Worm (Caenorhabditis elegans) whole organism, young adult: Measurements from ENCODE around the gene ZC239.22.

ENCODE experiments used
- B0035.1 ChIP-seq: sonication (generic microtip); optimal IDR thresholded peaks from 2 replicates; lab custom pipeline; 2016; ENCODE audit warnings: missing genetic modification characterization, mild to moderate bottlenecking, missing compliant biosample characterization, missing genotype, missing genetic modification reagents
- C17E4.6 ChIP-seq: fragments of 200-800 bp; sonication (Bioruptor generic); IDR thresholded peaks from 2 replicates; pipeline ENCODE4 v1.3.6; 2022; ENCODE audit warnings: missing genetic modification reagents, missing genetic modification characterization, missing compliant biosample characterization
- D2030.7 ChIP-seq: fragments of 200-800 bp; sonication (Bioruptor generic); IDR thresholded peaks from 2 replicates; pipeline ENCODE4 v1.3.6; 2022; ENCODE audit warnings: missing genetic modification reagents, missing genetic modification characterization, missing compliant biosample characterization
- F22D6.2 ChIP-seq: sonication (generic microtip); optimal IDR thresholded peaks from 2 replicates; lab custom pipeline; 2016; ENCODE audit warnings: mild to moderate bottlenecking, missing genetic modification characterization, missing compliant biosample characterization
- F23B12.7 ChIP-seq: sonication (generic microtip); optimal IDR thresholded peaks from 2 replicates; lab custom pipeline; 2017; ENCODE audit warnings: missing genetic modification characterization, mild to moderate bottlenecking, missing compliant biosample characterization, antibody characterized with exemption, moderate library complexity; ENCODE audit not compliant: insufficient read depth
- F33H1.4 ChIP-seq: fragments of 200-800 bp; sonication (Bioruptor generic); IDR thresholded peaks from 2 replicates; pipeline ENCODE4 v1.3.6; 2022; ENCODE audit warnings: missing genetic modification reagents, missing genetic modification characterization, missing compliant biosample characterization
- Y53G8AR.9 ChIP-seq: fragments of 200-800 bp; sonication (Bioruptor generic); conservative IDR thresholded peaks from 2 replicates; pipeline ENCODE4 v1.3.6; 2022; ENCODE audit warnings: missing genetic modification reagents, missing genetic modification characterization, missing compliant biosample characterization
- Y56A3A.18 ChIP-seq: fragments of 200-800 bp; sonication (Bioruptor generic); IDR thresholded peaks from 2 replicates; pipeline ENCODE4 v1.3.6; 2022; ENCODE audit warnings: missing genetic modification reagents, missing genetic modification characterization, missing compliant biosample characterization
- ZK185.1 ChIP-seq: sonication (generic microtip); optimal IDR thresholded peaks from 2 replicates; lab custom pipeline; 2016; ENCODE audit warnings: mild to moderate bottlenecking, missing genetic modification characterization, missing compliant biosample characterization; ENCODE audit not compliant: poor library complexity, severe bottlenecking
- akir-1 ChIP-seq: fragments of 200-800 bp; sonication (Bioruptor generic); optimal IDR thresholded peaks from 2 replicates; lab custom pipeline; 2018; ENCODE audit warnings: mild to moderate bottlenecking, missing genetic modification characterization, moderate library complexity, missing compliant biosample characterization
- ama-1 ChIP-seq, 3 experiments: fragments of 150-350 bp in 1 of 3; sonication (generic microtip) in 2 of 3; optimal IDR thresholded peaks; 2 replicates each; lab custom pipeline; 2014 to 2018; ENCODE audit warnings: missing biosample characterization in 2 of 3, missing genetic modification characterization in 2 of 3, missing genetic modification reagents in 2 of 3
- aptf-3 ChIP-seq: fragments of 200-800 bp; sonication (Bioruptor generic); IDR thresholded peaks from 2 replicates; pipeline ENCODE4 v1.3.6; 2022; ENCODE audit warnings: missing genetic modification characterization, missing compliant biosample characterization
- bed-1 ChIP-seq: fragments of 200-800 bp; sonication (Bioruptor generic); IDR thresholded peaks from 2 replicates; pipeline ENCODE4 v1.3.6; 2022; ENCODE audit warnings: missing genetic modification reagents, missing genetic modification characterization, missing compliant biosample characterization
- ceh-40 ChIP-seq: fragments of 200-800 bp; sonication (Bioruptor generic); IDR thresholded peaks from 2 replicates; pipeline ENCODE4 v1.3.6; 2022; ENCODE audit warnings: missing genetic modification characterization, missing compliant biosample characterization
- egl-18 ChIP-seq: fragments of 200-800 bp; sonication (Bioruptor generic); IDR thresholded peaks from 2 replicates; pipeline ENCODE4 v1.3.6; 2022; ENCODE audit warnings: missing genetic modification reagents, missing genetic modification characterization, missing compliant biosample characterization
- egl-44 ChIP-seq: fragments of 200-800 bp; sonication (Bioruptor generic); IDR thresholded peaks from 2 replicates; pipeline ENCODE4 v1.3.6; 2022; ENCODE audit warnings: missing genetic modification reagents, missing genetic modification characterization, missing compliant biosample characterization
- egrh-3 ChIP-seq: fragments of 200-800 bp; sonication (Bioruptor generic); IDR thresholded peaks from 2 replicates; pipeline ENCODE4 v1.3.6; 2022; ENCODE audit warnings: missing genetic modification reagents, missing genetic modification characterization, missing compliant biosample characterization
- ekl-4 ChIP-seq: fragments of 200-800 bp; sonication (Bioruptor generic); IDR thresholded peaks from 2 replicates; pipeline ENCODE4 v1.3.6; 2022; ENCODE audit warnings: missing genetic modification reagents, missing genetic modification characterization, missing compliant biosample characterization
- ets-4 ChIP-seq: fragments of 200-800 bp; sonication (Bioruptor generic); optimal IDR thresholded peaks from 2 replicates; lab custom pipeline; 2018; ENCODE audit warnings: mild to moderate bottlenecking, missing genetic modification characterization, missing compliant biosample characterization
- hlh-12 ChIP-seq: sonication (generic microtip); optimal IDR thresholded peaks from 2 replicates; lab custom pipeline; 2016; ENCODE audit warnings: missing genetic modification characterization, missing compliant biosample characterization
- lag-1 ChIP-seq: fragments of 200-800 bp; sonication (Bioruptor generic); IDR thresholded peaks from 2 replicates; pipeline ENCODE4 v1.3.6; 2022; ENCODE audit warnings: missing genetic modification reagents, missing genetic modification characterization, missing compliant biosample characterization
- lsl-1 ChIP-seq: fragments of 200-800 bp; sonication (Bioruptor generic); optimal IDR thresholded peaks from 2 replicates; lab custom pipeline; 2018; ENCODE audit warnings: mild to moderate bottlenecking, missing genetic modification characterization, moderate library complexity, missing compliant biosample characterization
- nfya-1 ChIP-seq: sonication (generic microtip); optimal IDR thresholded peaks from 2 replicates; lab custom pipeline; 2017; ENCODE audit warnings: antibody characterized with exemption, missing compliant biosample characterization, missing genetic modification characterization, borderline replicate concordance; ENCODE audit not compliant: insufficient read depth
- nhr-120 ChIP-seq: fragments of 200-800 bp; sonication (Bioruptor generic); IDR thresholded peaks from 2 replicates; pipeline ENCODE4 v1.3.6; 2022; ENCODE audit warnings: missing genetic modification characterization, missing compliant biosample characterization
- nhr-27 ChIP-seq: fragments of 200-800 bp; sonication (Bioruptor generic); optimal IDR thresholded peaks from 2 replicates; lab custom pipeline; 2018; ENCODE audit warnings: mild to moderate bottlenecking, missing genetic modification characterization, moderate library complexity, missing compliant biosample characterization
- nhr-80 ChIP-seq: sonication (generic microtip); optimal IDR thresholded peaks from 2 replicates; lab custom pipeline; 2016; ENCODE audit warnings: missing genetic modification characterization, missing compliant biosample characterization
- rpc-1 ChIP-seq, 2 experiments: fragments of 150-350 bp in 1 of 2; sonication (generic microtip) in 1 of 2; optimal IDR thresholded peaks; 2 replicates each; lab custom pipeline; 2014 to 2018; ENCODE audit warnings: missing biosample characterization in 1 of 2, missing genetic modification characterization in 1 of 2, missing genetic modification reagents in 1 of 2, missing genotype in 1 of 2
- sea-2 ChIP-seq: fragments of 200-800 bp; sonication (Bioruptor generic); IDR thresholded peaks from 2 replicates; pipeline ENCODE4 v1.3.6; 2022; ENCODE audit warnings: missing genetic modification characterization, missing compliant biosample characterization
- tbp1 ChIP-seq: fragments of 200-800 bp; sonication (Bioruptor generic); optimal IDR thresholded peaks from 2 replicates; lab custom pipeline; 2018; ENCODE audit warnings: mild to moderate bottlenecking, missing genetic modification characterization, missing compliant biosample characterization
- tbx-9 ChIP-seq: sonication (generic microtip); optimal IDR thresholded peaks from 2 replicates; lab custom pipeline; 2016; ENCODE audit warnings: borderline replicate concordance, missing genetic modification characterization, inconsistent platforms, missing compliant biosample characterization
- tlf-1 ChIP-seq: fragments of 200-800 bp; sonication (Bioruptor generic); optimal IDR thresholded peaks from 2 replicates; lab custom pipeline; 2018; ENCODE audit warnings: mild to moderate bottlenecking, missing genetic modification characterization, missing compliant biosample characterization
- unc-130 ChIP-seq: sonication (generic microtip); optimal IDR thresholded peaks from 2 replicates; lab custom pipeline; 2016; ENCODE audit warnings: missing genetic modification reagents, missing genetic modification characterization, missing compliant biosample characterization
- unc-62 ChIP-seq: fragments of 150-350 bp; optimal IDR thresholded peaks from 2 replicates; lab custom pipeline; 2014; ENCODE audit warnings: missing biosample characterization, missing genetic modification reagents, missing genetic modification characterization
- ztf-22 ChIP-seq: fragments of 200-800 bp; sonication (Bioruptor generic); optimal IDR thresholded peaks from 2 replicates; lab custom pipeline; 2018; ENCODE audit warnings: mild to moderate bottlenecking, missing genetic modification characterization, moderate library complexity, missing compliant biosample characterization
- ztf-25 ChIP-seq: fragments of 200-800 bp; sonication (Bioruptor generic); IDR thresholded peaks from 2 replicates; pipeline ENCODE4 v1.3.6; 2022; ENCODE audit warnings: missing genetic modification reagents, missing genetic modification characterization, missing compliant biosample characterization
- ztf-26 ChIP-seq: sonication (generic microtip); optimal IDR thresholded peaks from 2 replicates; lab custom pipeline; 2017; ENCODE audit warnings: missing genetic modification characterization, missing compliant biosample characterization
- ztf-6 ChIP-seq: fragments of 200-800 bp; sonication (Bioruptor generic); IDR thresholded peaks from 2 replicates; pipeline ENCODE4 v1.3.6; 2022; ENCODE audit warnings: missing genetic modification reagents, missing genetic modification characterization, missing compliant biosample characterization

ZC239.22 gene

DNA sequence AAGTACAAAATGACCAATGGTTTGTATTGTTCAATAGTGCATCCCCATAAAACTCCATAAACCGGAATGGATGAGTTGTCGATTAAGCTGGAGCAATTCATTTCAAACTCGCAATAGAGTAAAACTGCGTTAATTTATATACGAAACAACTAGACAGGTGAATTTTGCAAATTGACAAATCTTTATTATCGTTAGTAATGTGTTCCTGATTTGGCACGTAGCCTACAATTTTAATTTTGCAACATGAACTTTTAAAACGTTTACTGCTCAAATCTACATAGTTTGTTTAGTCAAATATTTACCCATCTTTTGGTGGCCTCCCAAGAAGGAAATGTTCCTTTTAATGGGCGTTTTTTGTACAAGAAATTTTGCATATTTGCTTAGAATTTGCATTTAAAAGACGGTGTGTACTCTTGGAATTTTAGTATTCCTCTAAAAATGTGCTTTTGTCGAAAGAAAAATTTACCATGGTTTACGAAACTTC, 16.5 kb upstream of the ZC239.22 start, which contains the start of the genes srz-67 and C17F4.11:
TSS of gene srz-67 (minus strand) at position 101 of the 484 bp plus-strand sequence.
TSS of gene C17F4.11 (plus strand) at position 434 of the 484 bp plus-strand sequence.
- TF ChIP-seq Y56A3A.18 = no peak
- no peak for TF ChIP-seq tbp1 (GFP tag; lab: Kevin White, UChicago)
- TF ChIP-seq rpc-1 (optimal IDR thresholded peaks at IDR 0.05; lab: Kevin White, UChicago) = no peak
- TF ChIP-seq rpc-1 (tag; optimal IDR thresholded peaks at IDR 0.05; lab: Kevin White, UChicago) = no peak
- TF ChIP-seq lsl-1 (GFP tag; lab: Kevin White, UChicago) = no peak
- no peak for TF ChIP-seq egrh-3
- TF ChIP-seq ets-4 (GFP tag; lab: Kevin White, UChicago) = no peak
- no peak for TF ChIP-seq C17E4.6 (GFP tag; lab: Robert Waterston, UW)
- TF ChIP-seq tbx-9 (tag; lab: Kevin White, UChicago) = no peak
- TF ChIP-seq akir-1 (GFP tag; lab: Kevin White, UChicago) = no peak
- no peak for TF ChIP-seq F33H1.4 (GFP tag; lab: Robert Waterston, UW)
- TF ChIP-seq nfya-1 = no peak
- TF ChIP-seq B0035.1 (tag; lab: Kevin White, UChicago) = no peak
- no peak for TF ChIP-seq ceh-40 (GFP tag; lab: Robert Waterston, UW)
- TF ChIP-seq ztf-25 (GFP tag; lab: Robert Waterston, UW) = no peak
- TF ChIP-seq unc-130 (GFP tag; lab: Kevin White, UChicago) = no peak
- no peak for TF ChIP-seq ama-1 (optimal IDR thresholded peaks at IDR 0.05; lab: Kevin White, UChicago)
- TF ChIP-seq ama-1 (GFP tag; optimal IDR thresholded peaks at IDR 0.05; lab: Kevin White, UChicago) = no peak
- TF ChIP-seq egl-44 (GFP tag; lab: Robert Waterston, UW) = no peak

- TF ChIP-seq Y53G8AR.9 (no peak), ztf-6 (GFP tag; lab: Robert Waterston, UW) (no peak), D2030.7 (GFP tag; lab: Robert Waterston, UW) (no peak), ztf-25 (GFP tag; lab: Robert Waterston, UW) (no peak), F22D6.2 (tag; lab: Kevin White, UChicago) (no peak), hlh-12 (tag; lab: Kevin White, UChicago) (no peak), nhr-80 (tag; lab: Kevin White, UChicago) (no peak), bed-1 (GFP tag; lab: Robert Waterston, UW) (no peak), nfya-1 (no peak), aptf-3 (GFP tag; lab: Robert Waterston, UW) (no peak), sea-2 (GFP tag; lab: Robert Waterston, UW) (no peak), ztf-22 (GFP tag; lab: Kevin White, UChicago) (no peak), F23B12.7 (tag; lab: Kevin White, UChicago) (no peak), nhr-120 (no peak), lag-1 (GFP tag; lab: Robert Waterston, UW) (no peak), ZK185.1 (tag; lab: Kevin White, UChicago) (no peak)
Observed at ce11 chrII:3234725-3235124, 14.1 kb upstream of the ZC239.22 start, which contains the start of gene C17F4.8. Gene C17F4.8 (minus strand): TSS chrII:3234825.

DNA sequence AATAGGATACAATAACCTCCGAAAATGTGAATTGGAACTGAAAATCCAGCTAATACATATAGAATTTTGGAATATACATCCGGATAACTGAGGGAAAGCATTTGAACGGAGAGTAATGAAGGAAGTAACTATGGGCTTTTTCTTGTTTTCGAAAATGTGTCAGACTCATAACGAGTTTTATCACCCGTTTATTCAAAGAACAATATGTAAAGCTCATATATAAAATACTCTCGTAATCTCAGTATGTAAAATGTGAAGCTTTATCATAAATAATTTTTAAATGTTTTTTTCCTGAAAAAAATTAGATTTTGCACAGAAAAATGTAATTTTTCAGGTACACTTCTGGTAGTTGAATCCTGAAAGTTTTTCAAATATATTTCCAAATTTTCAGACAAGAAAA, 9.8 kb upstream of the ZC239.22 start, which contains the start of gene srh-297:
TSS of gene srh-297 (minus strand) at position 101 of the 400 bp plus-strand sequence.
- TF ChIP-seq nhr-27 (no peak), ztf-26 (tag; lab: Kevin White, UChicago) (no peak), egl-18 (GFP tag; lab: Robert Waterston, UW) (no peak), sea-2 (GFP tag; lab: Robert Waterston, UW) (no peak), ekl-4 (GFP tag; lab: Robert Waterston, UW) (no peak), tlf-1 (no peak), unc-62 (GFP tag; lab: Kevin White, UChicago) (no peak)
